Worm (Caenorhabditis elegans) whole organism, L1 larva: Measurements from ENCODE around the gene vab-1.

Experiments
- C04F5.9 ChIP-seq: sonication (generic microtip); optimal IDR thresholded peaks from 2 replicates; lab custom pipeline; 2016; ENCODE audit warnings: missing genetic modification characterization, missing compliant biosample characterization
- C16A3.4 ChIP-seq: fragments of 150-350 bp; optimal IDR thresholded peaks from 2 replicates; lab custom pipeline; 2014; ENCODE audit warnings: missing biosample characterization, missing genetic modification characterization
- F16B12.6 ChIP-seq: fragments of 150-350 bp; optimal IDR thresholded peaks from 2 replicates; lab custom pipeline; 2014; ENCODE audit warnings: missing biosample characterization, missing genetic modification characterization
- alr-1 ChIP-seq: fragments of 200-800 bp; sonication (Bioruptor generic); optimal IDR thresholded peaks from 2 replicates; lab custom pipeline; 2018; ENCODE audit warnings: borderline replicate concordance, mild to moderate bottlenecking, missing genetic modification characterization, missing compliant biosample characterization
- ama-1 ChIP-seq: fragments of 150-350 bp; optimal IDR thresholded peaks from 2 replicates; lab custom pipeline; 2014
- blmp-1 ChIP-seq: fragments of 150-350 bp; optimal IDR thresholded peaks from 2 replicates; lab custom pipeline; 2014; ENCODE audit warnings: missing biosample characterization, missing genetic modification characterization
- ceh-63 ChIP-seq: fragments of 200-800 bp; sonication (Bioruptor generic); optimal IDR thresholded peaks from 2 replicates; lab custom pipeline; 2018; ENCODE audit warnings: mild to moderate bottlenecking, missing genetic modification characterization, missing compliant biosample characterization
- ceh-8 ChIP-seq: fragments of 200-800 bp; sonication (Bioruptor generic); optimal IDR thresholded peaks from 2 replicates; lab custom pipeline; 2018; ENCODE audit warnings: mild to moderate bottlenecking, missing genetic modification characterization, moderate library complexity, missing compliant biosample characterization
- ceh-88 ChIP-seq: fragments of 200-800 bp; sonication (Bioruptor generic); IDR thresholded peaks from 2 replicates; pipeline ENCODE4 v1.3.6; 2022; ENCODE audit warnings: missing genetic modification characterization, missing compliant biosample characterization
- ceh-90 ChIP-seq: sonication (generic microtip); optimal IDR thresholded peaks from 2 replicates; lab custom pipeline; 2016; ENCODE audit warnings: missing genetic modification characterization, missing compliant biosample characterization
- efl-1 ChIP-seq, 4 experiments: fragments of 150-350 bp; optimal IDR thresholded peaks in 3 of 4; peaks in 1 of 4; 1 replicate in 1 of 4; 2 replicates in 3 of 4; lab custom pipeline; 2014; ENCODE audit warnings: missing biosample characterization in 2 of 4, missing genetic modification characterization in 2 of 4, missing genetic modification reagents in 2 of 4
- efl-3 ChIP-seq: fragments of 200-800 bp; sonication (Bioruptor generic); optimal IDR thresholded peaks from 2 replicates; lab custom pipeline; 2018; ENCODE audit warnings: mild to moderate bottlenecking, missing genetic modification characterization, missing compliant biosample characterization
- ets-5 ChIP-seq: fragments of 200-800 bp; sonication (Bioruptor generic); IDR thresholded peaks from 2 replicates; pipeline ENCODE4 v1.3.6; 2022; ENCODE audit warnings: missing genetic modification characterization, missing compliant biosample characterization
- fkh-10 ChIP-seq: sonication (generic microtip); optimal IDR thresholded peaks from 2 replicates; lab custom pipeline; 2017; ENCODE audit warnings: missing biosample characterization, missing genetic modification reagents, missing genetic modification characterization
- fos-1 ChIP-seq: fragments of 150-350 bp; optimal IDR thresholded peaks from 2 replicates; lab custom pipeline; 2014; ENCODE audit warnings: missing biosample characterization, missing genetic modification characterization
- hlh-17 ChIP-seq: fragments of 200-800 bp; sonication (Bioruptor generic); optimal IDR thresholded peaks from 2 replicates; lab custom pipeline; 2018; ENCODE audit warnings: missing genetic modification characterization, mild to moderate bottlenecking, missing compliant biosample characterization, moderate library complexity, borderline replicate concordance
- hlh-4 ChIP-seq: sonication (generic microtip); optimal IDR thresholded peaks from 2 replicates; lab custom pipeline; 2016; ENCODE audit warnings: mild to moderate bottlenecking, missing genetic modification characterization, missing compliant biosample characterization
- irx-1 ChIP-seq: sonication (generic microtip); optimal IDR thresholded peaks from 2 replicates; lab custom pipeline; 2016; ENCODE audit warnings: missing genetic modification characterization, missing compliant biosample characterization
- jun-1 ChIP-seq: fragments of 150-350 bp; optimal IDR thresholded peaks from 2 replicates; lab custom pipeline; 2014; ENCODE audit warnings: missing biosample characterization, missing genetic modification reagents, missing genetic modification characterization
- lin-13 ChIP-seq: fragments of 150-350 bp; optimal IDR thresholded peaks from 2 replicates; lab custom pipeline; 2014; ENCODE audit warnings: missing biosample characterization, missing genetic modification reagents, missing genetic modification characterization
- lin-14 ChIP-seq: fragments of 200-800 bp; sonication (Bioruptor generic); optimal IDR thresholded peaks from 2 replicates; lab custom pipeline; 2018; ENCODE audit warnings: mild to moderate bottlenecking, missing genetic modification characterization, moderate library complexity, missing compliant biosample characterization
- lin-35 ChIP-seq, 2 experiments: fragments of 150-350 bp; optimal IDR thresholded peaks; 2 replicates each; lab custom pipeline; 2014; ENCODE audit warnings: missing biosample characterization in 2 of 2, missing genetic modification characterization in 2 of 2, missing genetic modification reagents in 2 of 2
- lir-3 ChIP-seq: sonication (generic microtip); optimal IDR thresholded peaks from 2 replicates; lab custom pipeline; 2016; ENCODE audit warnings: mild to moderate bottlenecking, missing genetic modification characterization, moderate library complexity, missing compliant biosample characterization; ENCODE audit not compliant: poor library complexity
- lsy-2 ChIP-seq, 2 experiments: fragments of 150-350 bp; optimal IDR thresholded peaks; 2 replicates each; lab custom pipeline; 2014; ENCODE audit warnings: missing biosample characterization in 2 of 2, missing genetic modification characterization in 2 of 2
- mab-9 ChIP-seq: fragments of 200-800 bp; sonication (Bioruptor generic); IDR thresholded peaks from 2 replicates; pipeline ENCODE4 v1.3.6; 2022; ENCODE audit warnings: missing genetic modification reagents, missing genetic modification characterization, missing compliant biosample characterization
- mdl-1 ChIP-seq, 2 experiments: fragments of 150-350 bp; optimal IDR thresholded peaks; 2 replicates each; lab custom pipeline; 2014 to 2017; ENCODE audit warnings: missing biosample characterization in 2 of 2, missing genetic modification characterization in 2 of 2, inconsistent platforms in 1 of 2
- nhr-11 ChIP-seq: fragments of 150-350 bp; optimal IDR thresholded peaks from 2 replicates; lab custom pipeline; 2014; ENCODE audit warnings: missing biosample characterization, missing genetic modification characterization
- nhr-12 ChIP-seq: sonication (generic microtip); optimal IDR thresholded peaks from 2 replicates; lab custom pipeline; 2017; ENCODE audit warnings: missing biosample characterization, missing genetic modification characterization
- nhr-19 ChIP-seq: fragments of 200-800 bp; sonication (Bioruptor generic); conservative IDR thresholded peaks from 2 replicates; pipeline ENCODE4 v1.3.6; 2022; ENCODE audit warnings: missing genetic modification characterization, missing compliant biosample characterization
- nhr-20 ChIP-seq: sonication (generic microtip); optimal IDR thresholded peaks from 2 replicates; lab custom pipeline; 2016; ENCODE audit warnings: mild to moderate bottlenecking, missing genetic modification characterization, missing compliant biosample characterization
- nhr-237 ChIP-seq: fragments of 150-350 bp; optimal IDR thresholded peaks from 2 replicates; lab custom pipeline; 2014; ENCODE audit warnings: missing biosample characterization, missing genetic modification characterization
- nhr-28 ChIP-seq: fragments of 150-350 bp; optimal IDR thresholded peaks from 2 replicates; lab custom pipeline; 2014; ENCODE audit warnings: missing biosample characterization, missing genetic modification characterization
- nhr-71 ChIP-seq: sonication (generic microtip); optimal IDR thresholded peaks from 2 replicates; lab custom pipeline; 2016; ENCODE audit warnings: mild to moderate bottlenecking, missing genetic modification characterization, moderate library complexity, missing compliant biosample characterization
- nhr-76 ChIP-seq: sonication (generic microtip); optimal IDR thresholded peaks from 2 replicates; lab custom pipeline; 2017; ENCODE audit warnings: missing biosample characterization, missing genetic modification characterization
- nhr-85 ChIP-seq: sonication (generic microtip); peaks from one replicate; lab custom pipeline; 2016; ENCODE audit warnings: missing genetic modification characterization, inconsistent platforms, missing compliant biosample characterization
- pag-3 ChIP-seq: sonication (generic microtip); optimal IDR thresholded peaks from 2 replicates; lab custom pipeline; 2017; ENCODE audit warnings: missing genetic modification characterization, mild to moderate bottlenecking, missing compliant biosample characterization, antibody characterized with exemption, borderline replicate concordance; ENCODE audit not compliant: insufficient read depth
- pqm-1 ChIP-seq: sonication (generic microtip); optimal IDR thresholded peaks from 3 replicates; lab custom pipeline; 2017; ENCODE audit warnings: missing biosample characterization, missing genetic modification characterization
- rnt-1 ChIP-seq: sonication (generic microtip); optimal IDR thresholded peaks from 2 replicates; lab custom pipeline; 2016; ENCODE audit warnings: mild to moderate bottlenecking, missing genetic modification characterization, moderate library complexity, missing compliant biosample characterization
- skn-1 ChIP-seq: fragments of 150-350 bp; optimal IDR thresholded peaks from 2 replicates; lab custom pipeline; 2014; ENCODE audit warnings: missing biosample characterization, missing genetic modification characterization
- tbx-2 ChIP-seq: sonication (generic microtip); optimal IDR thresholded peaks from 2 replicates; lab custom pipeline; 2016; ENCODE audit warnings: missing genetic modification characterization, missing compliant biosample characterization
- unc-30 ChIP-seq: sonication (generic microtip); optimal IDR thresholded peaks from 2 replicates; lab custom pipeline; 2017; ENCODE audit warnings: missing biosample characterization, missing genetic modification characterization
- unc-62 ChIP-seq: fragments of 150-350 bp; optimal IDR thresholded peaks from 2 replicates; lab custom pipeline; 2014; ENCODE audit warnings: missing biosample characterization, missing genetic modification reagents, missing genetic modification characterization
- unc-86 ChIP-seq: sonication (generic microtip); optimal IDR thresholded peaks from 2 replicates; lab custom pipeline; 2016; ENCODE audit warnings: missing genetic modification characterization, missing compliant biosample characterization
- vab-15 ChIP-seq: sonication (generic microtip); optimal IDR thresholded peaks from 2 replicates; lab custom pipeline; 2017; ENCODE audit warnings: missing genotype, mild to moderate bottlenecking, missing genetic modification characterization, missing compliant biosample characterization
- xbp-1 ChIP-seq: sonication (generic microtip); optimal IDR thresholded peaks from 2 replicates; lab custom pipeline; 2016; ENCODE audit warnings: missing genetic modification characterization, missing compliant biosample characterization
- zag-1 ChIP-seq: fragments of 150-350 bp; optimal IDR thresholded peaks from 2 replicates; lab custom pipeline; 2014; ENCODE audit warnings: missing biosample characterization, missing genetic modification characterization
- zip-4 ChIP-seq: fragments of 200-800 bp; sonication (Bioruptor generic); optimal IDR thresholded peaks from 2 replicates; lab custom pipeline; 2018; ENCODE audit warnings: mild to moderate bottlenecking, missing genetic modification characterization, moderate library complexity, missing compliant biosample characterization

vab-1 gene

DNA sequence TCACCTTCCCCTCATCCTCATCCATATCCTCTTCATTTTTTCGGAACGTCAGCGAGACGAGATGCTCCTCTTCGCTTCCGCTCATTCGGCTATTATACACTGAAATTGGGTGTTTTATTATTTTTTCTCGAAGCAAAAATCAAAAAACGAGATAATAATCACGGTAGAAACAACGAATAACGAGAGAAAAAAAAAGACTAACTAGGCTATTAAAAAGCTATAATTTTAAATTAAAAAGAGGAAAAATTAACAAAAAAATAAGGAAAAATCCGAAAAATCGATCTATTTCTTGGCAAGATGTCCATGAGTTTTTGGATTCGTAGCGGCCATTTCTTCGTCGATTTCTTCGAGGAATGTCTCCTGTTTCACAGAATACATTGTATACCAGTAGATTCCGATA is 29.5 kb downstream of the vab-1 start, which contains the start of gene ipla-1 (continued):
- no peak for TF ChIP-seq rnt-1 (tag; lab: Kevin White, UChicago)
- no peak for TF ChIP-seq nhr-28 (tag; lab: Kevin White, UChicago)
- no peak for TF ChIP-seq nhr-76 (tag; lab: Kevin White, UChicago)
- no peak for TF ChIP-seq mab-9

- TF ChIP-seq alr-1 (tag; lab: Kevin White, UChicago) (no peak), efl-1 (optimal IDR thresholded peaks at IDR 0.05; lab: Kevin White, UChicago) (no peak), efl-1 (GFP tag; optimal IDR thresholded peaks at IDR 0.05 in 1 of 2; lab: Kevin White, UChicago) (peak in 1 of 2 experiments; percentile 89)
Observed at ce11 chrII:4602533-4602932, 30.7 kb downstream of the vab-1 start, which contains the start of gene coa-3. TSS of gene coa-3 (minus strand) at chrII:4602633.

DNA sequence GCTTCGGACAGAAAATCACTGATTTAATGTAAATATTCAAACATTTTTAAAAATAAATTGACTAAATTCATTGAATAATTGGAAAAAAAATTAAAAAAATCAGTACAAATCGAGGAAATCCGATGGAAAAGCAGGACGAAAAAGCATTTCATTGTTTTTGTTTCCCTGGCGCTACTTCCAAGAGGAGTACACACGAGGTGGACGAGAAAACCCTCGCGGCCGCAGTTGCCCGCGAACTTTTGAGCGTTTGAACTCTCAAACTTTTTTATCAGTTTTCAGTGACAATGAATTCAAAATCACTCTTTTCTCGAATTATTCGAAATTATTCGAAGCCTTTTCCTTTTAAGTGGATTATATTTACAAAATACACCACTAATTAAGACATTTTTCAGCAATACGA is 31.2 kb downstream of the vab-1 start, which contains the start of gene F35D11.4:
TSS of gene F35D11.4 (plus strand) at position 393 of the 400 bp plus-strand sequence.
- TF ChIP-seq pag-3 (no peak), ceh-88 (GFP tag; lab: Robert Waterston, UW) (peak; percentile 39; the same call in 1 of the 2 replicates), F16B12.6 (tag; lab: Kevin White, UChicago) (peak; percentile 42), hlh-17 (GFP tag; lab: Kevin White, UChicago) (no peak), ets-5 (no peak), irx-1 (tag; lab: Kevin White, UChicago) (peak; percentile 81), lin-35 (GFP tag; optimal IDR thresholded peaks at IDR 0.05; lab: Kevin White, UChicago) (peak; percentile 89 to 93), lsy-2 (tag; optimal IDR thresholded peaks at IDR 0.05; lab: Kevin White, UChicago) (peak; percentile 77 to 85), unc-62 (GFP tag; lab: Kevin White, UChicago) (no peak), jun-1 (tag; lab: Kevin White, UChicago) (no peak), unc-86 (tag; lab: Kevin White, UChicago) (peak; percentile 62), lir-3 (tag; lab: Kevin White, UChicago) (peak; percentile 97), ceh-8 (GFP tag; lab: Kevin White, UChicago) (no peak), C16A3.4 (tag; lab: Kevin White, UChicago) (peak; percentile 60), fkh-10 (GFP tag; lab: Kevin White, UChicago) (peak; percentile 35), mab-9 (peak; percentile 45; the same call in 1 of the 2 replicates), zip-4 (peak; percentile 34), nhr-12 (no peak), efl-3 (no peak), fos-1 (no peak), pqm-1 (tag; lab: Kevin White, UChicago) (no peak), lin-14 (peak; percentile 87), nhr-28 (tag; lab: Kevin White, UChicago) (no peak), nhr-85 (peak; percentile 94), tbx-2 (tag; lab: Kevin White, UChicago) (peak; percentile 90), vab-15 (tag; lab: Kevin White, UChicago) (no peak), skn-1 (tag; lab: Kevin White, UChicago) (peak; percentile 5), nhr-11 (tag; lab: Kevin White, UChicago) (no peak), nhr-71 (tag; lab: Kevin White, UChicago) (peak; percentile 90), xbp-1 (peak; percentile 85), mdl-1 (tag; optimal IDR thresholded peaks at IDR 0.05; lab: Kevin White, UChicago) (peak in 1 of 2 experiments; percentile 67), unc-30 (no peak), nhr-19 (GFP tag; lab: Robert Waterston, UW) (peak; percentile 84), ceh-90 (tag; lab: Kevin White, UChicago) (peak; percentile 87), nhr-237 (no peak), ceh-63 (GFP tag; lab: Kevin White, UChicago) (no peak), hlh-4 (tag; lab: Kevin White, UChicago) (no peak), C04F5.9 (peak; percentile 89), lin-13 (GFP tag; lab: Kevin White, UChicago) (peak; percentile 65), blmp-1 (peak; percentile 61), zag-1 (tag; lab: Kevin White, UChicago) (no peak), efl-1 (optimal IDR thresholded peaks at IDR 0.05; lab: Kevin White, UChicago) (peak; percentile 94), efl-1 (GFP tag; optimal IDR thresholded peaks at IDR 0.05 in 1 of 2; lab: Kevin White, UChicago) (peak; percentile 91 to 99), rnt-1 (tag; lab: Kevin White, UChicago) (peak; percentile 99), nhr-20 (peak; percentile 89), ama-1 (lab: Kevin White, UChicago) (no peak)
